Worm (Caenorhabditis elegans) whole organism, L1 larva: ENCODE results near the gene nspc-19.

Experiments
- aha-1 ChIP-seq: fragments of 150-350 bp; optimal IDR thresholded peaks from 2 replicates; lab custom pipeline; 2014; ENCODE audit warnings: missing biosample characterization, missing genetic modification characterization
- alr-1 ChIP-seq: fragments of 200-800 bp; sonication (Bioruptor generic); optimal IDR thresholded peaks from 2 replicates; lab custom pipeline; 2018; ENCODE audit warnings: borderline replicate concordance, mild to moderate bottlenecking, missing genetic modification characterization, missing compliant biosample characterization
- ama-1 ChIP-seq: fragments of 150-350 bp; optimal IDR thresholded peaks from 2 replicates; lab custom pipeline; 2014
- ceh-88 ChIP-seq: fragments of 200-800 bp; sonication (Bioruptor generic); IDR thresholded peaks from 2 replicates; pipeline ENCODE4 v1.3.6; 2022; ENCODE audit warnings: missing genetic modification characterization, missing compliant biosample characterization
- ceh-90 ChIP-seq: sonication (generic microtip); optimal IDR thresholded peaks from 2 replicates; lab custom pipeline; 2016; ENCODE audit warnings: missing genetic modification characterization, missing compliant biosample characterization
- dpl-1 ChIP-seq, 3 experiments: fragments of 150-350 bp in 2 of 3; sonication (generic microtip) in 1 of 3; optimal IDR thresholded peaks; 2 replicates each; lab custom pipeline; 2014 to 2017; ENCODE audit warnings: missing biosample characterization in 3 of 3, missing genetic modification characterization in 3 of 3, missing genetic modification reagents in 3 of 3
- dsc-1 ChIP-seq: sonication (generic microtip); optimal IDR thresholded peaks from 2 replicates; lab custom pipeline; 2016; ENCODE audit warnings: mild to moderate bottlenecking, missing genetic modification characterization, missing compliant biosample characterization
- efl-1 ChIP-seq, 4 experiments: fragments of 150-350 bp; optimal IDR thresholded peaks in 3 of 4; peaks in 1 of 4; 1 replicate in 1 of 4; 2 replicates in 3 of 4; lab custom pipeline; 2014; ENCODE audit warnings: missing biosample characterization in 2 of 4, missing genetic modification characterization in 2 of 4, missing genetic modification reagents in 2 of 4
- efl-3 ChIP-seq: fragments of 200-800 bp; sonication (Bioruptor generic); optimal IDR thresholded peaks from 2 replicates; lab custom pipeline; 2018; ENCODE audit warnings: mild to moderate bottlenecking, missing genetic modification characterization, missing compliant biosample characterization
- egl-13 ChIP-seq: sonication (generic microtip); optimal IDR thresholded peaks from 2 replicates; lab custom pipeline; 2016; ENCODE audit warnings: missing genotype, missing genetic modification reagents, missing genetic modification characterization, missing compliant biosample characterization
- egl-27 ChIP-seq, 2 experiments: fragments of 150-350 bp in 1 of 2; sonication (generic microtip); optimal IDR thresholded peaks; 3 replicates each; lab custom pipeline; 2017 to 2018; ENCODE audit warnings: missing biosample characterization in 2 of 2, missing genetic modification characterization in 2 of 2, missing genetic modification reagents in 2 of 2
- elt-3 ChIP-seq, 6 experiments: fragments of 150-350 bp in 1 of 6; sonication (generic microtip); optimal IDR thresholded peaks; 2 replicates each; lab custom pipeline; 2017 to 2018; ENCODE audit warnings: missing biosample characterization in 6 of 6, missing genetic modification characterization in 6 of 6, inconsistent platforms in 1 of 6
- ets-5 ChIP-seq: fragments of 200-800 bp; sonication (Bioruptor generic); IDR thresholded peaks from 2 replicates; pipeline ENCODE4 v1.3.6; 2022; ENCODE audit warnings: missing genetic modification characterization, missing compliant biosample characterization
- fkh-10 ChIP-seq: sonication (generic microtip); optimal IDR thresholded peaks from 2 replicates; lab custom pipeline; 2017; ENCODE audit warnings: missing biosample characterization, missing genetic modification reagents, missing genetic modification characterization
- fkh-8 ChIP-seq: sonication (generic microtip); optimal IDR thresholded peaks from 2 replicates; lab custom pipeline; 2016; ENCODE audit warnings: mild to moderate bottlenecking, missing genetic modification characterization, missing compliant biosample characterization
- grh-1 ChIP-seq: fragments of 200-800 bp; sonication (Bioruptor generic); IDR thresholded peaks from 2 replicates; pipeline ENCODE4 v1.3.6; 2022; ENCODE audit warnings: missing genetic modification reagents, missing genetic modification characterization, missing compliant biosample characterization
- hlh-4 ChIP-seq: sonication (generic microtip); optimal IDR thresholded peaks from 2 replicates; lab custom pipeline; 2016; ENCODE audit warnings: mild to moderate bottlenecking, missing genetic modification characterization, missing compliant biosample characterization
- hpl-2 ChIP-seq: fragments of 150-350 bp; optimal IDR thresholded peaks from 2 replicates; lab custom pipeline; 2014; ENCODE audit warnings: missing biosample characterization, missing genetic modification reagents, missing genetic modification characterization
- isw-1 ChIP-seq: fragments of 200-800 bp; sonication (Bioruptor generic); IDR thresholded peaks from 2 replicates; pipeline ENCODE4 v1.3.6; 2022; ENCODE audit warnings: missing genetic modification characterization, missing compliant biosample characterization
- lin-35 ChIP-seq, 2 experiments: fragments of 150-350 bp; optimal IDR thresholded peaks; 2 replicates each; lab custom pipeline; 2014; ENCODE audit warnings: missing biosample characterization in 2 of 2, missing genetic modification characterization in 2 of 2, missing genetic modification reagents in 2 of 2
- lir-3 ChIP-seq: sonication (generic microtip); optimal IDR thresholded peaks from 2 replicates; lab custom pipeline; 2016; ENCODE audit warnings: mild to moderate bottlenecking, missing genetic modification characterization, moderate library complexity, missing compliant biosample characterization; ENCODE audit not compliant: poor library complexity
- mab-9 ChIP-seq: fragments of 200-800 bp; sonication (Bioruptor generic); IDR thresholded peaks from 2 replicates; pipeline ENCODE4 v1.3.6; 2022; ENCODE audit warnings: missing genetic modification reagents, missing genetic modification characterization, missing compliant biosample characterization
- mdl-1 ChIP-seq, 2 experiments: fragments of 150-350 bp; optimal IDR thresholded peaks; 2 replicates each; lab custom pipeline; 2014 to 2017; ENCODE audit warnings: missing biosample characterization in 2 of 2, missing genetic modification characterization in 2 of 2, inconsistent platforms in 1 of 2
- mep-1 ChIP-seq: fragments of 150-350 bp; optimal IDR thresholded peaks from 2 replicates; lab custom pipeline; 2014; ENCODE audit warnings: missing biosample characterization, missing genetic modification characterization
- nhr-12 ChIP-seq: sonication (generic microtip); optimal IDR thresholded peaks from 2 replicates; lab custom pipeline; 2017; ENCODE audit warnings: missing biosample characterization, missing genetic modification characterization
- nhr-19 ChIP-seq: fragments of 200-800 bp; sonication (Bioruptor generic); conservative IDR thresholded peaks from 2 replicates; pipeline ENCODE4 v1.3.6; 2022; ENCODE audit warnings: missing genetic modification characterization, missing compliant biosample characterization
- nhr-28 ChIP-seq: fragments of 150-350 bp; optimal IDR thresholded peaks from 2 replicates; lab custom pipeline; 2014; ENCODE audit warnings: missing biosample characterization, missing genetic modification characterization
- nhr-76 ChIP-seq: sonication (generic microtip); optimal IDR thresholded peaks from 2 replicates; lab custom pipeline; 2017; ENCODE audit warnings: missing biosample characterization, missing genetic modification characterization
- nhr-77 ChIP-seq: fragments of 150-350 bp; optimal IDR thresholded peaks from 2 replicates; lab custom pipeline; 2014; ENCODE audit warnings: missing biosample characterization, missing genetic modification characterization
- nhr-90 ChIP-seq: sonication (generic microtip); optimal IDR thresholded peaks from 2 replicates; lab custom pipeline; 2016; ENCODE audit warnings: mild to moderate bottlenecking, missing genetic modification characterization, missing compliant biosample characterization; ENCODE audit not compliant: poor library complexity
- pag-3 ChIP-seq: sonication (generic microtip); optimal IDR thresholded peaks from 2 replicates; lab custom pipeline; 2017; ENCODE audit warnings: missing genetic modification characterization, mild to moderate bottlenecking, missing compliant biosample characterization, antibody characterized with exemption, borderline replicate concordance; ENCODE audit not compliant: insufficient read depth
- pqm-1 ChIP-seq: sonication (generic microtip); optimal IDR thresholded peaks from 3 replicates; lab custom pipeline; 2017; ENCODE audit warnings: missing biosample characterization, missing genetic modification characterization
- rnt-1 ChIP-seq: sonication (generic microtip); optimal IDR thresholded peaks from 2 replicates; lab custom pipeline; 2016; ENCODE audit warnings: mild to moderate bottlenecking, missing genetic modification characterization, moderate library complexity, missing compliant biosample characterization
- sptf-1 ChIP-seq: fragments of 150-350 bp; optimal IDR thresholded peaks from 2 replicates; lab custom pipeline; 2014; ENCODE audit warnings: missing biosample characterization, missing genetic modification characterization
- swsn-7 ChIP-seq: sonication (generic microtip); optimal IDR thresholded peaks from 2 replicates; lab custom pipeline; 2016; ENCODE audit warnings: missing genetic modification characterization, missing compliant biosample characterization
- tbx-2 ChIP-seq: sonication (generic microtip); optimal IDR thresholded peaks from 2 replicates; lab custom pipeline; 2016; ENCODE audit warnings: missing genetic modification characterization, missing compliant biosample characterization
- tlp-1 ChIP-seq: fragments of 150-350 bp; optimal IDR thresholded peaks from 2 replicates; lab custom pipeline; 2014; ENCODE audit warnings: missing biosample characterization, missing genetic modification characterization
- unc-30 ChIP-seq: sonication (generic microtip); optimal IDR thresholded peaks from 2 replicates; lab custom pipeline; 2017; ENCODE audit warnings: missing biosample characterization, missing genetic modification characterization
- unc-62 ChIP-seq: fragments of 150-350 bp; optimal IDR thresholded peaks from 2 replicates; lab custom pipeline; 2014; ENCODE audit warnings: missing biosample characterization, missing genetic modification reagents, missing genetic modification characterization
- unc-86 ChIP-seq: sonication (generic microtip); optimal IDR thresholded peaks from 2 replicates; lab custom pipeline; 2016; ENCODE audit warnings: missing genetic modification characterization, missing compliant biosample characterization
- vab-15 ChIP-seq: sonication (generic microtip); optimal IDR thresholded peaks from 2 replicates; lab custom pipeline; 2017; ENCODE audit warnings: missing genotype, mild to moderate bottlenecking, missing genetic modification characterization, missing compliant biosample characterization
- zag-1 ChIP-seq: fragments of 150-350 bp; optimal IDR thresholded peaks from 2 replicates; lab custom pipeline; 2014; ENCODE audit warnings: missing biosample characterization, missing genetic modification characterization
- zip-4 ChIP-seq: fragments of 200-800 bp; sonication (Bioruptor generic); optimal IDR thresholded peaks from 2 replicates; lab custom pipeline; 2018; ENCODE audit warnings: mild to moderate bottlenecking, missing genetic modification characterization, moderate library complexity, missing compliant biosample characterization
- ztf-4 ChIP-seq: fragments of 150-350 bp; optimal IDR thresholded peaks from 2 replicates; lab custom pipeline; 2014; ENCODE audit warnings: missing biosample characterization, missing genetic modification characterization

Gene nspc-19

DNA sequence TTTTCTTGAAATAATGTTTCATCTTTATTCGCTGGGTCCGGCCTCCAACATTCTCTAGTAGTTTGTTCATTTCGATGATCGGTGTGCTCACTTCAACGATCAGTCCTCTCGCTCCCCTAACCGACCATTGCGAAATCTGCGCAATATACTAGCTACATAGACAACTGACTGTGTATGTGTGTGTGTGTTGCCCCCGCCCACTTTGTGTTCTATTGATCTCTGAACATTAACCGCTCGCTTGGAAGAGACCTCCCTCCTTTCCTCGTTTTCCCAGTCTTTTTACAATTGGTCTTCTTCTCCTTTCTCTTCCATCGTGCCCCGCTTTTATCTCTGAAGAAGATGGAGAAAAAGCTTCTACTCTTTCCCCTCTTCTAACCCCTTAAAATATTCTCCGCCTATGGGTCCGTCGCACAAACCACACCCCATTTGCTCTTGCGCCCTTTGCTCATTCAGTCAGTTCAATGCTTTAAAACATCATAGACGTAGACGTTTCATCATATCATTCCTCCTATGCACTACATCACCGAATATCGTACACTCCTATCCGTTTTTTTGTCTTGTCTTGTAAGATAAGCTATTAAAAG is 28.9 kb downstream of the nspc-19 start (continued):
- TF ChIP-seq lir-3 (tag; lab: Kevin White, UChicago) (no peak), zag-1 (tag; lab: Kevin White, UChicago) (no peak), efl-1 (optimal IDR thresholded peaks at IDR 0.05; lab: Kevin White, UChicago) (peak in 1 of 2 experiments; percentile 33), efl-1 (GFP tag; optimal IDR thresholded peaks at IDR 0.05 in 1 of 2; lab: Kevin White, UChicago) (peak in 1 of 2 experiments; percentile 92), pag-3 (tag; lab: Kevin White, UChicago) (no peak), isw-1 (GFP tag; lab: Robert Waterston, UW) (peak; percentile 40), ama-1 (no peak), fkh-8 (tag; lab: Kevin White, UChicago) (peak; percentile 54), mep-1 (tag; lab: Kevin White, UChicago) (no peak), mab-9 (0 out of 2 replicates have a peak, but pooled peaks have one; percentile 19), dpl-1 (GFP tag; optimal IDR thresholded peaks at IDR 0.05; lab: Kevin White, UChicago) (peak in 1 of 3 experiments; percentile 2), pqm-1 (tag; lab: Kevin White, UChicago) (no peak), elt-3 (tag; optimal IDR thresholded peaks at IDR 0.05; lab: Kevin White, UChicago) (peak in 1 of 6 experiments; percentile 13), vab-15 (no peak), hpl-2 (GFP tag; lab: Kevin White, UChicago) (no peak), nhr-12 (tag; lab: Kevin White, UChicago) (no peak), rnt-1 (peak; percentile 88), unc-30 (tag; lab: Kevin White, UChicago) (no peak), tlp-1 (tag; lab: Kevin White, UChicago) (no peak), nhr-28 (tag; lab: Kevin White, UChicago) (no peak), swsn-7 (peak; percentile 64), ceh-90 (no peak), nhr-19 (GFP tag; lab: Robert Waterston, UW) (peak; percentile 80), sptf-1 (no peak), zip-4 (peak; percentile 78), ets-5 (GFP tag; lab: Robert Waterston, UW) (no peak), tbx-2 (tag; lab: Kevin White, UChicago) (peak; percentile 76), lin-35 (GFP tag; optimal IDR thresholded peaks at IDR 0.05; lab: Kevin White, UChicago) (peak; percentile 8 to 19), grh-1 (no peak), aha-1 (tag; lab: Kevin White, UChicago) (no peak), ztf-4 (peak; percentile 32), nhr-90 (tag; lab: Kevin White, UChicago) (no peak), efl-3 (GFP tag; lab: Kevin White, UChicago) (no peak), dsc-1 (tag; lab: Kevin White, UChicago) (peak; percentile 17), nhr-77 (tag; lab: Kevin White, UChicago) (no peak), egl-13 (tag; lab: Kevin White, UChicago) (peak; percentile 28), fkh-10 (GFP tag; lab: Kevin White, UChicago) (peak; percentile 80), unc-62 (GFP tag; lab: Kevin White, UChicago) (no peak), egl-27 (tag; optimal IDR thresholded peaks at IDR 0.05; lab: Kevin White, UChicago) (peak in 1 of 2 experiments; percentile 61), nhr-76 (no peak), ceh-88 (no peak), alr-1 (tag; lab: Kevin White, UChicago) (no peak), hlh-4 (tag; lab: Kevin White, UChicago) (no peak), mdl-1 (tag; optimal IDR thresholded peaks at IDR 0.05; lab: Kevin White, UChicago) (no peak), unc-86 (peak; percentile 68)
